Fruit fly (Drosophila melanogaster) whole organism, prepupa: ENCODE data around the gene Jupiter.

Source experiments
- Blimp-1 ChIP-seq: fragments of 200-800 bp; sonication (Bioruptor generic); optimal IDR thresholded peaks from 3 replicates; lab custom pipeline; 2017; ENCODE audit warnings: missing biosample characterization, missing genetic modification characterization, mild to moderate bottlenecking, moderate library complexity, missing genetic modification reagents
- CG10631 ChIP-seq: fragments of 200-800 bp; sonication (Bioruptor generic); optimal IDR thresholded peaks from 2 replicates; lab custom pipeline; 2016; ENCODE audit warnings: missing biosample characterization, missing genetic modification characterization
- CG10669 ChIP-seq: fragments of 200-800 bp; sonication (Bioruptor generic); optimal IDR thresholded peaks from 3 replicates; lab custom pipeline; 2018; ENCODE audit warnings: missing biosample characterization, mild to moderate bottlenecking, missing genetic modification characterization, moderate library complexity
- CG11294 ChIP-seq: fragments of 200-800 bp; sonication (Bioruptor generic); IDR thresholded peaks from 2 replicates; pipeline ENCODE4 v1.3.6; 2022; ENCODE audit warnings: missing biosample characterization, missing genetic modification characterization
- CG15336 ChIP-seq: fragments of 200-800 bp; sonication (Bioruptor generic); IDR thresholded peaks from 2 replicates; pipeline ENCODE4 v1.3.6; 2022; ENCODE audit warnings: missing biosample characterization, missing genetic modification characterization
- CG1621 ChIP-seq: fragments of 200-800 bp; sonication (Bioruptor generic); optimal IDR thresholded peaks from 3 replicates; lab custom pipeline; 2018; ENCODE audit warnings: missing biosample characterization, mild to moderate bottlenecking, missing genetic modification characterization
- CG16779 ChIP-seq: fragments of 200-800 bp; sonication (Bioruptor generic); optimal IDR thresholded peaks from 3 replicates; lab custom pipeline; 2017; ENCODE audit warnings: missing biosample characterization, mild to moderate bottlenecking, missing genetic modification characterization
- CG3032 ChIP-seq: fragments of 200-800 bp; optimal IDR thresholded peaks from 2 replicates; lab custom pipeline; 2019; ENCODE audit warnings: missing biosample characterization, mild to moderate bottlenecking, missing genetic modification characterization, moderate library complexity
- CG31627 ChIP-seq: fragments of 200-800 bp; sonication (Bioruptor generic); optimal IDR thresholded peaks from 3 replicates; lab custom pipeline; 2016; ENCODE audit warnings: missing biosample characterization, missing genetic modification characterization
- CG32006 ChIP-seq: fragments of 200-800 bp; sonication (Bioruptor generic); optimal IDR thresholded peaks from 3 replicates; lab custom pipeline; 2017; ENCODE audit warnings: missing biosample characterization, mild to moderate bottlenecking, missing genetic modification characterization
- CG34406 ChIP-seq: fragments of 200-800 bp; sonication (Bioruptor generic); optimal IDR thresholded peaks from 3 replicates; lab custom pipeline; 2016; ENCODE audit warnings: missing biosample characterization, missing genetic modification characterization
- CG3919 ChIP-seq: fragments of 200-800 bp; sonication (Bioruptor generic); optimal IDR thresholded peaks from 3 replicates; lab custom pipeline; 2016; ENCODE audit warnings: missing biosample characterization, missing genetic modification characterization
- CG4318 ChIP-seq: fragments of 200-800 bp; sonication (Bioruptor generic); optimal IDR thresholded peaks from 3 replicates; lab custom pipeline; 2017; ENCODE audit warnings: missing biosample characterization, mild to moderate bottlenecking, missing genetic modification characterization
- CG6163 ChIP-seq: fragments of 200-800 bp; sonication (Bioruptor generic); IDR thresholded peaks from 3 replicates; pipeline ENCODE4 v1.3.6; 2022; ENCODE audit warnings: missing biosample characterization, missing genetic modification characterization
- CG6276 ChIP-seq: fragments of 200-800 bp; sonication (Bioruptor generic); optimal IDR thresholded peaks from 2 replicates; lab custom pipeline; 2017; ENCODE audit warnings: missing biosample characterization, mild to moderate bottlenecking, missing genetic modification characterization
- CG6792 ChIP-seq: fragments of 200-800 bp; sonication (Bioruptor generic); optimal IDR thresholded peaks from 3 replicates; lab custom pipeline; 2016; ENCODE audit warnings: missing biosample characterization, missing genetic modification characterization
- CG6808 ChIP-seq: fragments of 200-800 bp; sonication (Bioruptor generic); optimal IDR thresholded peaks from 3 replicates; lab custom pipeline; 2017; ENCODE audit warnings: missing biosample characterization, missing genetic modification characterization, mild to moderate bottlenecking, moderate library complexity, missing genetic modification reagents
- CG6854 ChIP-seq: fragments of 200-800 bp; sonication (Bioruptor generic); optimal IDR thresholded peaks from 2 replicates; lab custom pipeline; 2017; ENCODE audit warnings: missing biosample characterization, mild to moderate bottlenecking, missing genetic modification characterization
- CG7368 ChIP-seq: fragments of 200-800 bp; sonication (Bioruptor generic); optimal IDR thresholded peaks from 3 replicates; lab custom pipeline; 2016; ENCODE audit warnings: missing biosample characterization, missing genetic modification characterization
- CG8119 ChIP-seq: fragments of 200-800 bp; sonication (Bioruptor generic); IDR thresholded peaks from 3 replicates; pipeline ENCODE4 v1.3.6; 2022; ENCODE audit warnings: missing biosample characterization, missing genetic modification characterization
- CG8319 ChIP-seq: fragments of 200-800 bp; sonication (Bioruptor generic); optimal IDR thresholded peaks from 3 replicates; lab custom pipeline; 2016; ENCODE audit warnings: missing biosample characterization, missing genetic modification characterization
- CG8632 ChIP-seq: fragments of 200-800 bp; sonication (Bioruptor generic); optimal IDR thresholded peaks from 3 replicates; lab custom pipeline; 2016; ENCODE audit warnings: missing biosample characterization, missing genetic modification characterization
- CG9139 ChIP-seq: fragments of 200-800 bp; sonication (Bioruptor generic); optimal IDR thresholded peaks from 3 replicates; lab custom pipeline; 2017; ENCODE audit warnings: missing biosample characterization, mild to moderate bottlenecking, missing genetic modification characterization
- Eip78C ChIP-seq: fragments of 200-800 bp; sonication (Bioruptor generic); peaks from one replicate; lab custom pipeline; 2016; ENCODE audit warnings: missing biosample characterization, missing genetic modification characterization
- Eip93F ChIP-seq: fragments of 200-800 bp; sonication (Bioruptor generic); optimal IDR thresholded peaks from 2 replicates; lab custom pipeline; 2016; ENCODE audit warnings: missing biosample characterization, mild to moderate bottlenecking, missing genetic modification characterization
- Ets21C ChIP-seq: fragments of 200-800 bp; sonication (Bioruptor generic); optimal IDR thresholded peaks from 3 replicates; lab custom pipeline; 2016; ENCODE audit warnings: missing biosample characterization, missing genetic modification characterization
- Ets96B ChIP-seq: fragments of 200-800 bp; optimal IDR thresholded peaks from 2 replicates; lab custom pipeline; 2019; ENCODE audit warnings: missing biosample characterization, mild to moderate bottlenecking, missing genetic modification characterization, moderate library complexity
- Gug ChIP-seq: fragments of 200-800 bp; sonication (Bioruptor generic); IDR thresholded peaks from 2 replicates; pipeline ENCODE4 v1.3.6; 2022; ENCODE audit warnings: missing biosample characterization, missing genetic modification characterization
- Hr38 ChIP-seq: sonication (Bioruptor generic); optimal IDR thresholded peaks from 2 replicates; lab custom pipeline; 2016; ENCODE audit warnings: missing biosample characterization, missing genetic modification characterization
- Hr39 ChIP-seq: fragments of 200-800 bp; sonication (Bioruptor generic); optimal IDR thresholded peaks from 2 replicates; lab custom pipeline; 2016; ENCODE audit warnings: missing biosample characterization, missing genetic modification characterization
- Hr4 ChIP-seq: fragments of 200-800 bp; sonication (Bioruptor generic); optimal IDR thresholded peaks from 3 replicates; lab custom pipeline; 2016; ENCODE audit warnings: missing biosample characterization, missing genetic modification characterization
- Lpt ChIP-seq: fragments of 200-800 bp; sonication (Bioruptor generic); optimal IDR thresholded peaks from 3 replicates; lab custom pipeline; 2016; ENCODE audit warnings: missing biosample characterization, missing genetic modification characterization
- Smox ChIP-seq: fragments of 200-800 bp; sonication (Bioruptor generic); optimal IDR thresholded peaks from 3 replicates; lab custom pipeline; 2016; ENCODE audit warnings: missing biosample characterization, missing genetic modification characterization
- Sox102F ChIP-seq: fragments of 200-800 bp; sonication (Bioruptor generic); optimal IDR thresholded peaks from 2 replicates; lab custom pipeline; 2016; ENCODE audit warnings: missing biosample characterization, mild to moderate bottlenecking, missing genetic modification characterization
- Sox14 ChIP-seq: fragments of 200-800 bp; sonication (Bioruptor generic); optimal IDR thresholded peaks from 3 replicates; lab custom pipeline; 2016; ENCODE audit warnings: missing biosample characterization, missing genetic modification characterization
- acj6 ChIP-seq: fragments of 200-800 bp; sonication (Bioruptor generic); optimal IDR thresholded peaks from 3 replicates; lab custom pipeline; 2016; ENCODE audit warnings: missing biosample characterization, missing genetic modification characterization
- cyc ChIP-seq: fragments of 200-800 bp; sonication (Bioruptor generic); optimal IDR thresholded peaks from 3 replicates; lab custom pipeline; 2016; ENCODE audit warnings: missing biosample characterization, missing genetic modification characterization
- dac ChIP-seq: fragments of 200-800 bp; sonication (Bioruptor generic); optimal IDR thresholded peaks from 2 replicates; lab custom pipeline; 2017; ENCODE audit warnings: missing biosample characterization, mild to moderate bottlenecking, missing genetic modification characterization
- dsx ChIP-seq: fragments of 200-800 bp; optimal IDR thresholded peaks from 3 replicates; lab custom pipeline; 2019; ENCODE audit warnings: missing biosample characterization, mild to moderate bottlenecking, missing genetic modification characterization, moderate library complexity; ENCODE audit not compliant: poor library complexity, severe bottlenecking
- eg ChIP-seq: fragments of 200-800 bp; sonication (Bioruptor generic); IDR thresholded peaks from 3 replicates; pipeline ENCODE4 v1.3.6; 2022; ENCODE audit warnings: missing biosample characterization, missing genetic modification characterization
- fd59A ChIP-seq: fragments of 200-800 bp; sonication (Bioruptor generic); optimal IDR thresholded peaks from 2 replicates; lab custom pipeline; 2017; ENCODE audit warnings: missing biosample characterization, mild to moderate bottlenecking, missing genetic modification characterization, missing genetic modification reagents
- fd85E ChIP-seq: fragments of 200-800 bp; sonication (Bioruptor generic); optimal IDR thresholded peaks from 3 replicates; lab custom pipeline; 2016; ENCODE audit warnings: missing biosample characterization, missing genetic modification characterization
- fkh ChIP-seq: fragments of 200-800 bp; sonication (Bioruptor generic); optimal IDR thresholded peaks from 3 replicates; lab custom pipeline; 2017; ENCODE audit warnings: missing biosample characterization, mild to moderate bottlenecking, missing genetic modification characterization, moderate library complexity
- lz ChIP-seq: fragments of 200-800 bp; sonication (Bioruptor generic); optimal IDR thresholded peaks from 3 replicates; lab custom pipeline; 2016; ENCODE audit warnings: missing biosample characterization, missing genetic modification characterization
- net ChIP-seq: fragments of 200-800 bp; sonication (Bioruptor generic); optimal IDR thresholded peaks from 3 replicates; lab custom pipeline; 2016; ENCODE audit warnings: missing biosample characterization, missing genetic modification characterization
- pdm3 ChIP-seq: fragments of 200-800 bp; sonication (Bioruptor generic); optimal IDR thresholded peaks from 3 replicates; lab custom pipeline; 2016; ENCODE audit warnings: missing biosample characterization, missing genetic modification characterization
- salr ChIP-seq, 2 experiments: fragments of 200-800 bp; sonication (Bioruptor generic); optimal IDR thresholded peaks; 3 replicates each; lab custom pipeline; 2016 to 2018; ENCODE audit warnings: missing biosample characterization in 2 of 2, missing genetic modification characterization in 2 of 2, mild to moderate bottlenecking in 1 of 2
- spab ChIP-seq: fragments of 200-800 bp; sonication (Bioruptor generic); optimal IDR thresholded peaks from 2 replicates; lab custom pipeline; 2017; ENCODE audit warnings: missing biosample characterization, mild to moderate bottlenecking, missing genetic modification characterization, missing genetic modification reagents
- ss ChIP-seq, 2 experiments: fragments of 200-800 bp; sonication (Bioruptor generic); optimal IDR thresholded peaks; 2 replicates in 1 of 2; 3 replicates in 1 of 2; lab custom pipeline; 2017 to 2018; ENCODE audit warnings: mild to moderate bottlenecking in 2 of 2, missing biosample characterization in 2 of 2, missing genetic modification characterization in 2 of 2, moderate library complexity in 1 of 2
- svp ChIP-seq: fragments of 200-800 bp; sonication (Bioruptor generic); peaks from one replicate; lab custom pipeline; 2016; ENCODE audit warnings: missing biosample characterization, missing genetic modification characterization
- topi ChIP-seq: fragments of 200-800 bp; sonication (Bioruptor generic); optimal IDR thresholded peaks from 3 replicates; lab custom pipeline; 2016; ENCODE audit warnings: missing biosample characterization, missing genetic modification characterization
- vri ChIP-seq: fragments of 200-800 bp; sonication (Bioruptor generic); optimal IDR thresholded peaks from 3 replicates; lab custom pipeline; 2016; ENCODE audit warnings: missing biosample characterization, mild to moderate bottlenecking, missing genetic modification characterization

Jupiter gene

dm6 chr3R:11568873-11569450 lies 50.7 kb downstream of the Jupiter start, which contains the start of gene Mrp4:
Gene Mrp4 (plus strand): TSS chr3R:11569250.
- TF ChIP-seq eg (peak; percentile 70; the same call in 2 of the 3 replicates), Hr4 (no peak), CG9139 (peak; percentile 74), dsx (GFP tag; lab: Kevin White, UChicago) (no peak), CG3919 (GFP tag; lab: Kevin White, UChicago) (peak; percentile 32), CG8119 (GFP tag; lab: Robert Waterston, UW) (peak; percentile 67; the same call in 2 of the 3 replicates), CG32006 (GFP tag; lab: Kevin White, UChicago) (no peak), lz (GFP tag; lab: Kevin White, UChicago) (no peak), Eip93F (no peak), topi (no peak), Sox102F (GFP tag; lab: Kevin White, UChicago) (no peak), CG1621 (tag; lab: Kevin White, UChicago) (no peak), salr (GFP tag; optimal IDR thresholded peaks at IDR 0.05; lab: Kevin White, UChicago) (no peak), CG8632 (GFP tag; lab: Kevin White, UChicago) (peak; percentile 6), CG16779 (tag; lab: Kevin White, UChicago) (peak; percentile 62), ss (GFP tag; optimal IDR thresholded peaks at IDR 0.05; lab: Kevin White, UChicago) (peak; percentile 60 to 65), CG6808 (peak; percentile 43), CG11294 (GFP tag; lab: Robert Waterston, UW) (peak; percentile 22; the same call in 1 of the 2 replicates), dac (GFP tag; lab: Kevin White, UChicago) (no peak), Blimp-1 (GFP tag; lab: Kevin White, UChicago) (no peak), CG4318 (GFP tag; lab: Kevin White, UChicago) (no peak), vri (peak; percentile 78), CG10631 (no peak), Lpt (GFP tag; lab: Kevin White, UChicago) (no peak), fd85E (GFP tag; lab: Kevin White, UChicago) (peak; percentile 50), Hr38 (GFP tag; lab: Kevin White, UChicago) (no peak), fd59A (GFP tag; lab: Kevin White, UChicago) (no peak), Hr39 (GFP tag; lab: Kevin White, UChicago) (no peak), CG7368 (GFP tag; lab: Kevin White, UChicago) (peak; percentile 19), cyc (GFP tag; lab: Kevin White, UChicago) (no peak), CG8319 (GFP tag; lab: Kevin White, UChicago) (no peak), CG31627 (GFP tag; lab: Kevin White, UChicago) (no peak), Sox14 (GFP tag; lab: Kevin White, UChicago) (no peak), spab (no peak), CG10669 (GFP tag; lab: Kevin White, UChicago) (no peak), Ets21C (GFP tag; lab: Kevin White, UChicago) (no peak), CG6276 (peak; percentile 31), CG6163 (peak; percentile 76), CG6792 (GFP tag; lab: Kevin White, UChicago) (no peak), CG15336 (peak; percentile 80), CG34406 (GFP tag; lab: Kevin White, UChicago) (no peak), CG6854 (GFP tag; lab: Kevin White, UChicago) (peak; percentile 83), acj6 (GFP tag; lab: Kevin White, UChicago) (no peak), pdm3 (no peak), Gug (no peak), CG3032 (tag; lab: Kevin White, UChicago) (no peak), fkh (GFP tag; lab: Kevin White, UChicago) (peak; percentile 82), Ets96B (tag; lab: Kevin White, UChicago) (no peak), net (peak; percentile 45), svp (GFP tag; lab: Kevin White, UChicago) (peak; percentile 97), Eip78C (peak; percentile 68), Smox (GFP tag; lab: Kevin White, UChicago) (no peak)
